Worm (Caenorhabditis elegans): ENCODE results near the gene col-85.
"Not testable (repeated sequence)": the region's sequence is repeated elsewhere in the genome, so short reads cannot be mapped to it uniquely, and the experiment has no call there.

col-85 gene

DNA sequence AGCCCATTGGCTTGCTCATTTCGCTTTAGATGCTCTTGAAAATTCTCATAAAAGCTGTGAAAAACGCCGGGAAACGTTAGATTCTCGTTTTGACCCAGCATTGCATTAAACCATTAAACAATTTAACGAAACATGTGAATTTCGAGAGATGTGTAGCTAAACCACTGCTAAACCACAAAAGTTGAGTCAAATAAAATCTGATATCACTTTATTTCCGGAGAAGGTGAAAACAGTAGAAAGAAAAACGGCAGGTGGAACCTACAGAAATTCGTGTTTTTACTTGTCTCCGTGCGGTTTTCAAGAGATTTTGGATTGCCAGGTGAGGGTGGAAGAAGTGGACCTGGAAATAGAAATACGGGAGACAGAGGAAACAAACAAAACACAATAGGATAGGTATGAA is 49.6 kb upstream of the col-85 start, which contains the start of gene F49C5.9:
Gene F49C5.9, minus strand, starts transcription at position 101 of the 400 bp plus-strand sequence.
- TF ChIP-seq skn-1 (tag; optimal IDR thresholded peaks at IDR 0.05) (no peak), R02D3.7 (tag; optimal IDR thresholded peaks at IDR 0.05) (no peak), lin-15B (tag; optimal IDR thresholded peaks at IDR 0.05) (no peak), pqm-1 (tag; optimal IDR thresholded peaks at IDR 0.05) (no peak), unc-62 (GFP tag; optimal IDR thresholded peaks at IDR 0.05) (no peak), nhr-23 (tag; optimal IDR thresholded peaks at IDR 0.05) (no peak), nhr-237 (tag; optimal IDR thresholded peaks at IDR 0.05) (no peak), jun-1 (tag; optimal IDR thresholded peaks at IDR 0.05) (no peak), ceh-82 (tag; optimal IDR thresholded peaks at IDR 0.05) (no peak), ztf-4 (tag; optimal IDR thresholded peaks at IDR 0.05) (no peak), ceh-9 (tag; optimal IDR thresholded peaks at IDR 0.05) (no peak), lin-39 (tag; optimal IDR thresholded peaks at IDR 0.05) (no peak)

DNA sequence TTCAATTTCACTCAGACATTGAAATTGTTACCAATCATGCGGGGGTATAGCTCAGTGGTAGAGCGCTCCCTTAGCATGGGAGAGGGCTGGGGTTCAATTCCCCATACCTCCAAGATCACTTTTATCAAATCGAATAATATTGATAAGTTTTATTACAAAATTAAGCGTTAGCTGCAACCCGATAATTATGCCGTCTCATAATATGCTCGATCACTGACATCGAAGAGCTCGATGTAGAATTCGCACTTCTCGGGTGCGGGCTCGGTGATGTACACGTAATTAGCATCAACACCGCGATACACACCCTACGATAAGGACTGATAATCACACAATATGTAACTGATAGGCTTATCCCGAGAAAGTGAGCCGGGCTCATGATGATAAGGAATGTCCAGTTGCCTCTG is 47.7 kb upstream of the col-85 start:
- TF ChIP-seq elt-2 (tag; optimal IDR thresholded peaks at IDR 0.05) (peak; percentile 58), ztf-11 (tag; optimal IDR thresholded peaks at IDR 0.05) (no peak), ceh-16 (tag; optimal IDR thresholded peaks at IDR 0.05) (no peak)

DNA sequence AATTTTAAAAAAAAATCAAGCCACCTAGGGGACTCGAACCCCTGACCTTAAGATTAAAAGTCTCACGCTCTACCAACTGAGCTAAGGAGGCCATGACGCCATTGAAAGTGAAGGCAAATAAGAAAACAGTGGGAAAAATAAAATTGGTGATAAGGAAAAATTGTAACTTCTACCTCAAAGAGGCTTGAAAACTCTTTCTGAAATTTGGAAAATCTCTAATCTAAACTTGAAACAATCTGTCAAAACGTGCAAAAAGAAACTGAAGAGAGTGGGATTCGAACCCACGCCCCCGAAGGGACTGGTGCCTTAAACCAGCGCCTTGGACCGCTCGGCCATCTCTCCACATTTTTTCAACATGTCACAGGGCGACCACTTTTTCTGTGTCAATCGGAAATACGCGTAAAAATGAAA is 46.8 kb upstream of the col-85 start:
- TF ChIP-seq elt-2 (tag; optimal IDR thresholded peaks at IDR 0.05) (peak; percentile 46), lsy-12 (tag; optimal IDR thresholded peaks at IDR 0.05) (peak; percentile 38), nhr-43 (tag; optimal IDR thresholded peaks at IDR 0.05; ENCODE audit: poor library complexity, severe bottlenecking) (peak; percentile 24), nfya-1 (tag; optimal IDR thresholded peaks at IDR 0.05; ENCODE audit: insufficient read depth) (peak; percentile 23)

DNA sequence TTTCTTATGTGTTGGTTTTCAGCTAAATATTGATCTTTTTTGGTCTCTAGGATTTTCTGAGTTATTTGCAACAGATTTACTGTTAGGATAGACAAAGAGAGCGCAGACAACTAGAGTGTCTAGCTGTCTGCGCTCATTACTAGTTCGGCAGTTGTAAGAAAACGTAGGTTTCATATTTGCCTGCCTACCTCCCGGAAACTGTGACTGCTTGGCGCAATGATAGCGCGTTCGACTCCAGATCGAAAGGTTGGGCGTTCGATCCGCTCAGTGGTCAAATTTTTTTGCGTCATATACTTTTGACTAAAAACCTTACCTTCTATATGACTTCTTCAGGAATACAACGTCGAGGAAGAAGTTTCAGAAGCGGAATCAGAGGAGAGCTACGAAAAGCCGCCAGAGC is 44.5 kb upstream of the col-85 start:
- TF ChIP-seq elt-1 (tag; optimal IDR thresholded peaks at IDR 0.05), result no peak
- TF ChIP-seq ceh-28 (tag; optimal IDR thresholded peaks at IDR 0.05), result no peak
- no peak for TF ChIP-seq egl-27 (tag; optimal IDR thresholded peaks at IDR 0.05)
- TF ChIP-seq nhr-23 (tag; optimal IDR thresholded peaks at IDR 0.05), result no peak
- no peak for TF ChIP-seq pha-4 (tag; optimal IDR thresholded peaks at IDR 0.05)
- no peak for TF ChIP-seq tbx-2 (tag; optimal IDR thresholded peaks at IDR 0.05)
- TF ChIP-seq ceh-82 (tag; optimal IDR thresholded peaks at IDR 0.05), result no peak
- no peak for TF ChIP-seq egl-5 (tag; optimal IDR thresholded peaks at IDR 0.05)
- TF ChIP-seq ztf-4 (tag; optimal IDR thresholded peaks at IDR 0.05), result no peak
- TF ChIP-seq lsy-12 (tag; optimal IDR thresholded peaks at IDR 0.05), result no peak
- TF ChIP-seq elt-3 (tag; optimal IDR thresholded peaks at IDR 0.05), result no peak
- no peak for TF ChIP-seq skn-1 (tag; optimal IDR thresholded peaks at IDR 0.05)
- no peak for TF ChIP-seq mdl-1 (tag; optimal IDR thresholded peaks at IDR 0.05)
- no peak for TF ChIP-seq eor-1 (tag; optimal IDR thresholded peaks at IDR 0.05)
- TF ChIP-seq nhr-28 (tag; optimal IDR thresholded peaks at IDR 0.05), result no peak
- TF ChIP-seq lin-15B (tag; optimal IDR thresholded peaks at IDR 0.05), result no peak
- no peak for TF ChIP-seq ztf-11 (tag; optimal IDR thresholded peaks at IDR 0.05)
- TF ChIP-seq nhr-43 (tag; optimal IDR thresholded peaks at IDR 0.05; ENCODE audit: poor library complexity, severe bottlenecking), result no peak

DNA sequence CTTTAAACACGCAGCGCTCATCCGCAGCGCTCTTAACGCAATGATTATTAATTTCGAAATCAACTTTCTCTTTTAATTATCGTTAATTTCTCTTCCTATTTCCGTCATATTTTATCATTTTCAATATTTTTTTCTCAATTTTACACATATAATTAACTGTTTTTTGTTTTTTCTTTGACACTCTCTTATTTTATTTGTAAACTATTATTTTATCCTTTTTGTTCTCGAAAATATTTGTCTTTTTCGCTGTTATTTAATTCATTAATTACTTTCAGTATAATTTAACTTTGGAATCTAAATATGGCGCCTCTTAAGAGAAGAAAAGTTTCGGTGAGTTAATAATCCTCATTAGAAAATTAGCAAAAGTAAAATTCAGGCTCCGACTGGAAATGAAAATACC is 41.3 kb upstream of the col-85 start, which contains the start of gene F49C5.3:
Gene F49C5.3, plus strand, starts transcription at position 301 of the 400 bp plus-strand sequence.
- not testable (repeated sequence) for TF ChIP-seq ceh-82, elt-1, mml-1 (tag; optimal IDR thresholded peaks at IDR 0.05)

DNA sequence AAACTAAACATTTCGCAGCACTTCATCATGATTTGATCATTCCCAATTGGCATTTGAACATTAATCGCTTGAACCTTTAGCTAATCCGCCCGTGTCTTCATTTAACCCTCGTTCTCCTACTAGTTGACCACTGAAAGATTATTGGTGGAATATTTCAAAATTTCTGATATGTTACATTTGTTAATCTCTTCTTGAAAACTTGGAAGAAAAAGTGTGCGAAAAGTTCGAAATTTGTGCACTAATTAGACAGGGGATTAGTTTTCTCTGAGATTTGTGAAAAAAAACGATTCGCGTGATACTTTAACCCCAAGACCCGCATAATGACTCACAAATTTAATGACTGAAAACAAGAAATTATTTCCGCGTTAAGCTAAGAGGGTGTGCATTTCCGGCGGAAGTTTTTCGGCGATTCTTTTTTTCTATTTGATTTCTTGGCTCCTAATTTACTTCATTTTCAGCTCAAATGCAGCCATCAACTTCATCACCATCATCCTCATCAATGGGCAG is 40.5 kb upstream of the col-85 start, which contains the start of gene nimk-1:
Gene nimk-1, plus strand, starts transcription at position 457 of the 507 bp plus-strand sequence.
- TF ChIP-seq pqm-1 (tag; optimal IDR thresholded peaks at IDR 0.05) (no peak), ceh-9 (tag; optimal IDR thresholded peaks at IDR 0.05) (no peak), lin-15B (tag; optimal IDR thresholded peaks at IDR 0.05) (no peak), mdl-1 (tag; optimal IDR thresholded peaks at IDR 0.05) (no peak), sea-2 (GFP tag; optimal IDR thresholded peaks at IDR 0.05) (no peak), eor-1 (tag; optimal IDR thresholded peaks at IDR 0.05) (no peak), nhr-76 (tag; optimal IDR thresholded peaks at IDR 0.05) (no peak), aly-2 (tag; optimal IDR thresholded peaks at IDR 0.05) (no peak), egl-27 (tag; optimal IDR thresholded peaks at IDR 0.05) (no peak), lsy-12 (tag; optimal IDR thresholded peaks at IDR 0.05) (no peak), nhr-77 (tag; optimal IDR thresholded peaks at IDR 0.05) (no peak), nhr-11 (tag; optimal IDR thresholded peaks at IDR 0.05) (no peak), elt-3 (tag; optimal IDR thresholded peaks at IDR 0.05) (no peak)

Measured in whole organism, L3 larva.